Worm (Caenorhabditis elegans) whole organism, early embryonic: ENCODE results near the gene ced-10.

Experiments
- ets-7 ChIP-seq: sonication (generic microtip); optimal IDR thresholded peaks from 2 replicates; lab custom pipeline; 2016; ENCODE audit warnings: missing genotype, missing genetic modification characterization, missing compliant biosample characterization
- pes-1 ChIP-seq: fragments of 200-800 bp; sonication (Bioruptor generic); IDR thresholded peaks from 2 replicates; pipeline ENCODE4 v1.3.6; 2022; ENCODE audit warnings: missing genetic modification reagents, missing genetic modification characterization, missing compliant biosample characterization
- scrt-1 ChIP-seq: fragments of 200-800 bp; sonication (Bioruptor generic); IDR thresholded peaks from 2 replicates; pipeline ENCODE4 v1.3.6; 2022; ENCODE audit warnings: missing genetic modification characterization, missing compliant biosample characterization
- tbx-11 ChIP-seq: fragments of 200-800 bp; sonication (Bioruptor generic); IDR thresholded peaks from 2 replicates; pipeline ENCODE4 v1.3.6; 2022; ENCODE audit warnings: missing genetic modification characterization, missing compliant biosample characterization

- TF ChIP-seq scrt-1 (GFP tag; lab: Robert Waterston, UW) (no peak), tbx-11 (GFP tag; lab: Robert Waterston, UW) (no peak), ets-7 (tag; lab: Kevin White, UChicago) (no peak), pes-1 (GFP tag; lab: Robert Waterston, UW) (no peak)
These were observed 10.0 kb upstream of the ced-10 start for ce11 chrIV:3519352-3519751.
